Fruit fly (Drosophila melanogaster): Measurements from ENCODE around the gene CG6707.

Gene CG6707

DNA sequence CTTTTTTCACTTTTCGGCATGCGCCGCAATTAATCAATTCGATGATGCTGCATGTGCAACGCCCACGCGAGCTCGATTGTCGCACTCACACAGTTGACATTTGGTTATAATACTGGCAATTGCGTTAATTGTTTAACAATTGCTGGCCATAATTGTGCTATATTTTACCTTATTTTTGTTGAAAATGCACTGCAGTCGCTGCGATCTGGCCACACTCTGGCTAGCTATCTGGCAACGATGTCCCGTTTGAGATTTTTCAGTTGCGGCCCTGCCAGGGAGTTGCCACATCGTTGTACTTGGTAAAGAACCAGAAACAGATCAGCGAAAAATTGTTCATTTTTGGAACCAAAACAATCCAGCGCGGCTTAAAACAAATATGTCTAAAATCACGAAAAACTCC is at the start of gene CG6707, which contains the start of gene CG46387 (continued):
- TF ChIP-seq tap (tag; optimal IDR thresholded peaks at IDR 0.05) = no peak
- 0 out of 2 replicates have a peak, but pooled peaks have one; percentile 51 for TF ChIP-seq CG42726 (GFP tag; IDR thresholded peaks at IDR 0.05; ENCODE audit: partially characterized antibody)
- TF ChIP-seq tgo (GFP tag; IDR thresholded peaks at IDR 0.05) = 0 out of 3 replicates have a peak, but pooled peaks have one; percentile 25
- TF ChIP-seq lab (GFP tag; optimal IDR thresholded peaks at IDR 0.05) = no peak
- TF ChIP-seq CG32532 (GFP tag; IDR thresholded peaks at IDR 0.05) = no peak
- no peak for TF ChIP-seq CG8388 (GFP tag; optimal IDR thresholded peaks at IDR 0.05)
- TF ChIP-seq az2 (GFP tag; optimal IDR thresholded peaks at IDR 0.05) = no peak
- TF ChIP-seq CG7928 (GFP tag; optimal IDR thresholded peaks at IDR 0.05) = peak; percentile 86
- TF ChIP-seq mam (GFP tag; optimal IDR thresholded peaks at IDR 0.05) = peak; percentile 34
- TF ChIP-seq CG3847 (GFP tag; IDR thresholded peaks at IDR 0.05) = peak; percentile 85
- peak; percentile 94 for TF ChIP-seq CG4617 (GFP tag; optimal IDR thresholded peaks at IDR 0.05; ENCODE audit: borderline replicate concordance)
- no peak for TF ChIP-seq luna (GFP tag; optimal IDR thresholded peaks at IDR 0.05)
- TF ChIP-seq CG3995 (GFP tag; optimal IDR thresholded peaks at IDR 0.05) = no peak
- TF ChIP-seq dpn (GFP tag; optimal IDR thresholded peaks at IDR 0.05) = peak in 1 of 2 experiments; percentile 46
- no peak for TF ChIP-seq br (optimal IDR thresholded peaks at IDR 0.05)
- no peak for TF ChIP-seq Oaz (GFP tag; IDR thresholded peaks at IDR 0.05)
- TF ChIP-seq CG6272 (GFP tag; IDR thresholded peaks at IDR 0.05) = no peak
- TF ChIP-seq chn (GFP tag; optimal IDR thresholded peaks at IDR 0.05) = no peak
- peak; percentile 32 for TF ChIP-seq HLHmδ (GFP tag; optimal IDR thresholded peaks at IDR 0.05)
- TF ChIP-seq lov (optimal IDR thresholded peaks at IDR 0.05) = no peak
- no peak for TF ChIP-seq lov (GFP tag; IDR thresholded peaks at IDR 0.05)
- no peak for TF ChIP-seq Atf3 (GFP tag; optimal IDR thresholded peaks at IDR 0.05)
- no peak for TF ChIP-seq Doc3 (GFP tag; IDR thresholded peaks at IDR 0.05; ENCODE audit: partially characterized antibody)
- 0 out of 4 replicates have a peak, but pooled peaks have one; percentile 74 for TF ChIP-seq chinmo (GFP tag; IDR thresholded peaks at IDR 0.05; ENCODE audit: partially characterized antibody)
- no peak for TF ChIP-seq Sox102F (GFP tag; optimal IDR thresholded peaks at IDR 0.05)
- TF ChIP-seq al (GFP tag; IDR thresholded peaks at IDR 0.05) = no peak
- peak; percentile 44 for TF ChIP-seq Rfx (GFP tag; IDR thresholded peaks at IDR 0.05)
- TF ChIP-seq E2f1 (GFP tag; IDR thresholded peaks at IDR 0.05) = 0 out of 2 replicates have a peak, but pooled peaks have one; percentile 12
- 0 out of 3 replicates have a peak, but pooled peaks have one; percentile 35 for TF ChIP-seq CG2199 (GFP tag; IDR thresholded peaks at IDR 0.05)
- no peak for TF ChIP-seq CG15479 (GFP tag; optimal IDR thresholded peaks at IDR 0.05)
- peak; percentile 35; the same call in 1 of the 2 replicates for TF ChIP-seq Ptx1 (GFP tag; IDR thresholded peaks at IDR 0.05)
- no peak for TF ChIP-seq CG33557 (GFP tag; optimal IDR thresholded peaks at IDR 0.05)
- no peak for TF ChIP-seq pfk (GFP tag; optimal IDR thresholded peaks at IDR 0.05)
- TF ChIP-seq CG2116 (GFP tag; optimal IDR thresholded peaks at IDR 0.05) = peak; percentile 45
- peak; percentile 50; the same call in 1 of the 2 replicates for TF ChIP-seq vvl (GFP tag; IDR thresholded peaks at IDR 0.05)
- no peak for TF ChIP-seq CG10431 (GFP tag; optimal IDR thresholded peaks at IDR 0.05)
- TF ChIP-seq Asciz (GFP tag; optimal IDR thresholded peaks at IDR 0.05) = no peak
- TF ChIP-seq nau (GFP tag; optimal IDR thresholded peaks at IDR 0.05) = no peak
- TF ChIP-seq lilli (GFP tag; optimal IDR thresholded peaks at IDR 0.05) = peak; percentile 45
- no peak for TF ChIP-seq slp2 (GFP tag; optimal IDR thresholded peaks at IDR 0.05)
- 0 out of 2 replicates have a peak, but pooled peaks have one; percentile 32 for TF ChIP-seq ranshi (GFP tag; IDR thresholded peaks at IDR 0.05)
- TF ChIP-seq CG1529 (GFP tag; optimal IDR thresholded peaks at IDR 0.05) = no peak
- TF ChIP-seq ATbp (GFP tag; optimal IDR thresholded peaks at IDR 0.05) = no peak
- TF ChIP-seq HmgD (GFP tag; optimal IDR thresholded peaks at IDR 0.05) = no peak
- no peak for TF ChIP-seq prd (optimal IDR thresholded peaks at IDR 0.05)
- peak; percentile 48; the same call in 1 of the 3 replicates for TF ChIP-seq prd (GFP tag; IDR thresholded peaks at IDR 0.05)
- no peak for TF ChIP-seq nerfin-1 (tag; optimal IDR thresholded peaks at IDR 0.05)
- TF ChIP-seq tll (GFP tag; optimal IDR thresholded peaks at IDR 0.05) = no peak
- TF ChIP-seq Pdp1 (GFP tag; optimal IDR thresholded peaks at IDR 0.05) = peak in 1 of 2 experiments; percentile 16
- peak; percentile 35 for TF ChIP-seq CG14710 (tag; optimal IDR thresholded peaks at IDR 0.05)
- TF ChIP-seq grau (tag; optimal IDR thresholded peaks at IDR 0.05) = peak; percentile 3

Data from whole organism, embryonic.